Fruit fly (Drosophila melanogaster) whole organism, wandering third instar larva: ENCODE measurements around the gene CG10561.

Experiments
- CG32264 ChIP-seq: fragments of 200-800 bp; sonication (Bioruptor generic); optimal IDR thresholded peaks from 2 replicates; lab custom pipeline; 2016; ENCODE audit warnings: missing biosample characterization, missing genetic modification characterization
- CG9705 ChIP-seq: fragments of 200-800 bp; sonication (Bioruptor generic); optimal IDR thresholded peaks from 2 replicates; lab custom pipeline; 2018; ENCODE audit warnings: missing biosample characterization, mild to moderate bottlenecking, missing genetic modification characterization
- Dfd ChIP-seq: fragments of >200 bp; optimal IDR thresholded peaks from 2 replicates; lab custom pipeline; 2017; ENCODE audit warnings: missing biosample characterization, missing genetic modification characterization
- Dif ChIP-seq: fragments of 200-275, 200-300 bp; sonication (Bioruptor generic); optimal IDR thresholded peaks from 2 replicates; lab custom pipeline; 2018; ENCODE audit warnings: missing biosample characterization, missing genetic modification characterization; ENCODE audit not compliant: partially characterized antibody
- GATAd ChIP-seq: sonication (Bioruptor generic); optimal IDR thresholded peaks from 2 replicates; lab custom pipeline; 2016; ENCODE audit warnings: missing biosample characterization, missing genetic modification characterization
- HLH106 ChIP-seq: fragments of 200-800 bp; optimal IDR thresholded peaks from 3 replicates; lab custom pipeline; 2019; ENCODE audit warnings: missing biosample characterization, mild to moderate bottlenecking, missing genetic modification characterization, moderate library complexity
- Hnf4 ChIP-seq: fragments of 200-800 bp; sonication (Bioruptor generic); optimal IDR thresholded peaks from 2 replicates; lab custom pipeline; 2016; ENCODE audit warnings: missing biosample characterization, mild to moderate bottlenecking, missing genetic modification characterization
- Hr78 ChIP-seq: fragments of >200 bp; optimal IDR thresholded peaks from 2 replicates; lab custom pipeline; 2017; ENCODE audit warnings: missing biosample characterization, missing genetic modification characterization
- Hr83 ChIP-seq: fragments of 200-300 bp; sonication (Bioruptor generic); optimal IDR thresholded peaks from 2 replicates; lab custom pipeline; 2016; ENCODE audit warnings: missing biosample characterization, mild to moderate bottlenecking, missing genetic modification characterization, moderate library complexity; ENCODE audit not compliant: poor library complexity, severe bottlenecking
- Jra ChIP-seq: sonication (Bioruptor generic); optimal IDR thresholded peaks from 2 replicates; lab custom pipeline; 2016; ENCODE audit warnings: missing biosample characterization, missing genetic modification characterization
- Mio ChIP-seq: sonication (Bioruptor generic); optimal IDR thresholded peaks from 2 replicates; lab custom pipeline; 2016; ENCODE audit warnings: missing biosample characterization, missing genetic modification characterization
- Myc ChIP-seq: fragments of >200 bp; optimal IDR thresholded peaks from 2 replicates; lab custom pipeline; 2017
- N ChIP-seq: fragments of >200 bp; optimal IDR thresholded peaks from 2 replicates; lab custom pipeline; 2018; ENCODE audit warnings: missing biosample characterization, missing external identifiers, missing genetic modification characterization
- OdsH ChIP-seq: fragments of 200-800 bp; sonication (Bioruptor generic); optimal IDR thresholded peaks from 2 replicates; lab custom pipeline; 2016; ENCODE audit warnings: missing biosample characterization, mild to moderate bottlenecking, missing genetic modification characterization
- Sp1 ChIP-seq: fragments of 200-800 bp; sonication (Bioruptor generic); optimal IDR thresholded peaks from 3 replicates; lab custom pipeline; 2019; ENCODE audit warnings: missing biosample characterization, mild to moderate bottlenecking, missing genetic modification characterization, moderate library complexity
- Vsx2 ChIP-seq: fragments of 200-300, 225-300 bp; sonication (Bioruptor generic); optimal IDR thresholded peaks from 2 replicates; lab custom pipeline; 2018; ENCODE audit warnings: missing biosample characterization, missing genetic modification characterization; ENCODE audit not compliant: partially characterized antibody
- dl ChIP-seq, 2 experiments: fragments of 175-275, 200-275 bp in 1 of 2; fragments of 200-275 bp in 1 of 2; sonication (Bioruptor generic); optimal IDR thresholded peaks; lab custom pipeline; 2018; ENCODE audit warnings: mild to moderate bottlenecking in 2 of 2, missing biosample characterization in 2 of 2, missing genetic modification characterization in 2 of 2, moderate library complexity in 2 of 2; ENCODE audit not compliant: partially characterized antibody in 2 of 2, insufficient read depth in 1 of 2
- dmrt93B ChIP-seq: fragments of 200-800 bp; sonication (Bioruptor generic); optimal IDR thresholded peaks from 2 replicates; lab custom pipeline; 2018; ENCODE audit warnings: missing biosample characterization, mild to moderate bottlenecking, missing genetic modification characterization
- dsf ChIP-seq: sonication (Bioruptor generic); optimal IDR thresholded peaks from 2 replicates; lab custom pipeline; 2016; ENCODE audit warnings: missing biosample characterization, missing genetic modification characterization, borderline replicate concordance
- ey ChIP-seq: fragments of 200-800 bp; sonication (Bioruptor generic); optimal IDR thresholded peaks from 2 replicates; lab custom pipeline; 2016; ENCODE audit warnings: missing biosample characterization, missing genetic modification characterization
- foxo ChIP-seq, 2 experiments: fragments of 200-800 bp; sonication (Bioruptor generic); optimal IDR thresholded peaks; 2 replicates in 1 of 2; 3 replicates in 1 of 2; lab custom pipeline; 2016 to 2017; ENCODE audit warnings: missing biosample characterization in 2 of 2, missing genetic modification characterization in 2 of 2
- fru ChIP-seq: fragments of 200-800 bp; sonication (Bioruptor generic); optimal IDR thresholded peaks from 3 replicates; lab custom pipeline; 2016; ENCODE audit warnings: missing biosample characterization, mild to moderate bottlenecking, missing genetic modification characterization
- h ChIP-seq: fragments of 200-800 bp; sonication (Bioruptor generic); optimal IDR thresholded peaks from 3 replicates; lab custom pipeline; 2016; ENCODE audit warnings: missing biosample characterization, mild to moderate bottlenecking, missing genetic modification characterization
- jim ChIP-seq: fragments of 175-275, 200-325 bp; sonication (Bioruptor generic); optimal IDR thresholded peaks from 2 replicates; lab custom pipeline; 2016; ENCODE audit warnings: missing biosample characterization, mild to moderate bottlenecking, missing genetic modification characterization
- lola ChIP-seq: fragments of >200 bp; optimal IDR thresholded peaks from 2 replicates; lab custom pipeline; 2017; ENCODE audit warnings: missing biosample characterization, missing genetic modification characterization
- pan ChIP-seq: fragments of >200 bp; optimal IDR thresholded peaks from 2 replicates; lab custom pipeline; 2017
- psq ChIP-seq: fragments of 200-800 bp; sonication (Bioruptor generic); optimal IDR thresholded peaks from 3 replicates; lab custom pipeline; 2017; ENCODE audit warnings: missing biosample characterization, mild to moderate bottlenecking, missing genetic modification characterization, moderate library complexity
- rgr ChIP-seq: fragments of 200-800 bp; sonication (Bioruptor generic); optimal IDR thresholded peaks from 3 replicates; lab custom pipeline; 2016; ENCODE audit warnings: missing biosample characterization, mild to moderate bottlenecking, missing genetic modification characterization
- sv ChIP-seq: fragments of 200-800 bp; sonication (Bioruptor generic); optimal IDR thresholded peaks from 3 replicates; lab custom pipeline; 2016; ENCODE audit warnings: missing biosample characterization, missing genetic modification characterization
- tai ChIP-seq: sonication (Bioruptor generic); optimal IDR thresholded peaks from 2 replicates; lab custom pipeline; 2016; ENCODE audit warnings: missing biosample characterization, missing genetic modification characterization
- usp ChIP-seq: fragments of >200 bp; optimal IDR thresholded peaks from 2 replicates; lab custom pipeline; 2017; ENCODE audit warnings: missing biosample characterization, missing genetic modification characterization
- woc ChIP-seq: sonication (Bioruptor generic); optimal IDR thresholded peaks from 2 replicates; lab custom pipeline; 2016; ENCODE audit warnings: missing biosample characterization, mild to moderate bottlenecking, missing genetic modification characterization

CG10561 gene

DNA sequence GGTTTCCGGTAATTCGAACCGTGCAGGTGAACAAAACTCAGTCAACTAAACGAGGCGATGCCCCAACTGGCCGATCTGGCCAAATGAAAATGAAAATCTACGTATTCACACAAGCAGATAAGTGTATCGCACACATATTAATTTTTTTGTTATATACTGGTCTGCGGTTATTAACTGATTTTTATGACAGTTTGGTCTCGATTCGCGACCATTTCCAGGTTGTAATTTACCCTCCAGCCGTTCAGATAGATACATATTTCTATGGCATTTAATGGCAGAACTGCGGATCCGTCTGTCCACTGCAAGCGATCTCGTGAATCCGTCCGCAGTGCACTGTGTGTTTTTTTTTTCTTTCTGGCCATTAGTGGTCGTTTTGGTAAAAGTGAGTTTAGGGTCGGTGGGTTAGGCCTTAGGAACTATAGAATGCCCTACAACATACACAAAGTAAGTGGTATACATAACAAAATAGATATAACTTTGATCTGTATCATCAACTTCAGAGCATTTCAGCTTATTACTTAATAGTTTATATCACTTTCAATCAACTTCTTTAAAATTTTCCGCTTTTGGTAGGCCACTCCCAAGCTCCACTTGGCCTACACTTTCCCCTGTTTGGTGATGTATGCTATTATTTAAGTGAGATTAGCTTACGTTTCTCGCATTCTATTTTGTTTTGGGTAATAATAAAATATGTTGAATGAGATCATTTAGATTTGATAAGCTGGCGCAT is 39.9 kb upstream of the CG10561 start, which contains the start of gene CG17572:
TSS of gene CG17572 (minus strand) at position 51 of the 730 bp plus-strand sequence.
- no peak for TF ChIP-seq CG32264
- TF ChIP-seq Dfd, result no peak
- no peak for TF ChIP-seq OdsH
- TF ChIP-seq h, result no peak
- no peak for TF ChIP-seq Hr83 (GFP tag; lab: Kevin White, UChicago)
- TF ChIP-seq Hr78 (GFP tag; lab: Kevin White, UChicago), result no peak
- TF ChIP-seq Myc (lab: Kevin White, UChicago), result no peak
- TF ChIP-seq pan (lab: Kevin White, UChicago), result no peak

DNA sequence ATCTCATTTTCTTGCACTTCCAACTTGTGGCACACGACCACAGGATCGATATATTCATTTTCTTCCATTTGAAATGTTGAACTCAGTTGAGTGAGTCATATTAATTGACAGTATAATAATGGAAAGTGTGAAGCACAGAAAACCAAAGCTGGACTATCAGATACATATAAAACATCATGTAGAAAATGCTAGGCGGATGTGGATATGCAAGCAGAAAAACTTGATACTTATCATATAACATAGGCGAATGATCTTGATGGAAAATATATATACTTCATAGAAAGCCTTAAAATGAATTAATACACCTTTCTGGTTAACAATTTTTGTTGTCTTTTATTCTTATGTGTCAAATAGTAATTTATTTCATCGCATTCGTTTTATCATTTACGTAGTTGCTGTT is 35.3 kb upstream of the CG10561 start, which contains the start of gene CG10700:
TSS of gene CG10700 (minus strand) at position 101 of the 400 bp plus-strand sequence.
- TF ChIP-seq rgr (no peak), Jra (no peak), Dif (GFP tag; lab: Kevin White, UChicago) (no peak), tai (GFP tag; lab: Kevin White, UChicago) (no peak), CG32264 (no peak), Hr78 (GFP tag; lab: Kevin White, UChicago) (no peak), Vsx2 (GFP tag; lab: Kevin White, UChicago) (no peak)

DNA sequence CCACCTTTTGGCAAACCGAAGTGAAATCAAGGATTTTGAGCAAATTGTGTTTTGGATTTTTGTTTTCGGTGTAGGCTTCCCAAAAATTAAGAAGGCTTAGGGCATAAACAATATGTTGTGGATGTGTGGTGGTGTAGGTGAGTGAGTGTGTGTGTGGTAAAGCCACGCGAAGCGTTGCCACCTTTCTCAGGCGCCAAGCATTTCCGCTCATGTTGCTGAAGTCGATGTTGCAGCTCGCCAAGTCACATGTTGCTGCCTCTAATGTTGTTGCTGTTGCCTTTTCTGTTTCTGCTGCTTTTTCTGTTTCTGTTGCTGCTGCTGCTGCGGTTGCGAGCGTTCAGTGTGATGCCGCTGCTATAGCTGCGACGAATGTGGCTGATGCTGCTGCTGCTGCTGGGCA is 34.5 kb upstream of the CG10561 start:
- TF ChIP-seq N (GFP tag; lab: Kevin White, UChicago) (no peak), jim (GFP tag; lab: Kevin White, UChicago) (no peak)

DNA sequence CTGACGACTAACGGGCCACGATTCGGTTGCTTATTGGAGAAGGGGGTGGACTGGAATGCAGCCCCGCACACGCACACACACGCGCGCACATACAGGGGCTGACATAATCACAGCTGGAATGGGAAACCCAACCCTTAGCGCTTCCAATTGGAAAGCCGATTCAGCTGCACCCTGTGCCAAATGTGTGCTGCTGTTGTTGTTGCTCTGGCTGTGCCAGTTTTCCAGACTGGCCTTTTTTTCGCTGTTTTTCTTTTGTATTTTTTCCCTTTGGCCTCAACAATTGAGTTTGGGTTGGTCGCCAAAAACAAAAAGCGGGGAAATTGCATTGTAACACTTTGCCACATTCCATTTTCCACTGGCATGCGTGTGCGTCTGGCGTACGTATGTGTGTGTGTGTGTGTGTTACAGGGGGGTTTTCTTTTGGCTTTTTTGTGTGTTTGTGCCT is 30.9 kb upstream of the CG10561 start:
- TF ChIP-seq Dif (GFP tag; lab: Kevin White, UChicago), result no peak
- peak; percentile 60 for TF ChIP-seq Dfd

DNA sequence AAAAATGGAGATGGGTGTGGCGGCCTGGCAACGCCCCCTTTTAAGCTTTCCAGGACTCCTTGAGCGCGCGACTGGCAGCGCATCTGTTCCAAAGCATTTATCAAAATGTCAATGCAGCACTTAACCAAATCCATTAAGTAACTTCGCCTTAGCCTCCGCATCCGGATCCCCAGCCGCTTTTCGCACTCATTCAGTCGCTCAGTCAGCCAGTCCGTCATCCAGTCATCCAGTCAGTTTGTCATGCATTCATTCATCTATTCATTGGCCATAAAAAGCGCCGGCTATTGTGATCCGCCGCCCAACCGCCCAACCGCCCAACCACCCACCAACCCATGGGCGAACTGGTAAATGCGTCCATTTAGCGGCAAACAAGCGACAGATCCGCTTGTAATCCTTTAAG is 25.3 kb upstream of the CG10561 start:
- TF ChIP-seq Jra, result no peak
- TF ChIP-seq Dfd, result no peak
- TF ChIP-seq GATAd (GFP tag; lab: Kevin White, UChicago), result no peak
- no peak for TF ChIP-seq Mio (GFP tag; lab: Kevin White, UChicago)
- no peak for TF ChIP-seq CG9705 (GFP tag; lab: Kevin White, UChicago)
- no peak for TF ChIP-seq usp (GFP tag; lab: Kevin White, UChicago)
- no peak for TF ChIP-seq sv (GFP tag; lab: Kevin White, UChicago)
- TF ChIP-seq woc (GFP tag; lab: Kevin White, UChicago), result no peak
- no peak for TF ChIP-seq dmrt93B (GFP tag; lab: Kevin White, UChicago)
- no peak for TF ChIP-seq lola (GFP tag; lab: Kevin White, UChicago)
- TF ChIP-seq dsf (GFP tag; lab: Kevin White, UChicago), result no peak
- TF ChIP-seq N (GFP tag; lab: Kevin White, UChicago), result no peak
- TF ChIP-seq foxo (GFP tag; optimal IDR thresholded peaks at IDR 0.05; lab: Kevin White, UChicago), result no peak
- no peak for TF ChIP-seq Hnf4 (GFP tag; lab: Kevin White, UChicago)
- TF ChIP-seq Vsx2 (GFP tag; lab: Kevin White, UChicago), result no peak
- no peak for TF ChIP-seq h
- TF ChIP-seq ey, result no peak
- no peak for TF ChIP-seq Myc (lab: Kevin White, UChicago)
- TF ChIP-seq HLH106, result no peak

DNA sequence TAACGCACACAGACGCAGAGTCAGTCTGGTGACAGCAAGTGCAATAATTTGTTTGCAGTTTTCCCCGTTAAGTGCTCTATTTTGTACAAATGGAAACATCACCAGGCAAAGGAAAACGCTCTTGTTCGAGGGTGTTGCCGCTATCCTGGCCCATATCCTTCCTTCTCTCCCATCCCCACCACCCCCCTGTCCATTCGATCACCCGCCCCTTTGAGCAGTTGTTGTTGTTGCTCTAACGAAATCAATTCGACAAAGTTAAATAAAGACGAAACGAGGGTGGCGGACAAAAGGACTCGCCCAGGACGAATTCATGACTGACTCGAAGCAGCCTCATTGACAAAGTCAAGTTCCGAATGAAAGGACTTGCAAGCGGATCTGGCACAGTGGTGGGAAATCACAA is 24.8 kb upstream of the CG10561 start:
- TF ChIP-seq lola (GFP tag; lab: Kevin White, UChicago), result no peak
- TF ChIP-seq rgr, result no peak
- TF ChIP-seq Sp1, result no peak
- no peak for TF ChIP-seq psq (GFP tag; lab: Kevin White, UChicago)
- no peak for TF ChIP-seq sv (GFP tag; lab: Kevin White, UChicago)
- no peak for TF ChIP-seq Myc (lab: Kevin White, UChicago)
- TF ChIP-seq dmrt93B (GFP tag; lab: Kevin White, UChicago), result no peak
- no peak for TF ChIP-seq fru
- TF ChIP-seq tai (GFP tag; lab: Kevin White, UChicago), result no peak
- TF ChIP-seq Mio (GFP tag; lab: Kevin White, UChicago), result no peak
- no peak for TF ChIP-seq dl (GFP tag; optimal IDR thresholded peaks at IDR 0.05; lab: Kevin White, UChicago; ENCODE audit: insufficient read depth in 1 of 2, partially characterized antibody in 2 of 2)
